Fruit fly (Drosophila melanogaster) whole organism, prepupa: Measurements from ENCODE around the gene CG5535.
"Not testable (repeated sequence)": the region's sequence is repeated elsewhere in the genome, so short reads cannot be mapped to it uniquely, and the experiment has no call there.

Source experiments
- Blimp-1 ChIP-seq: fragments of 200-800 bp; sonication (Bioruptor generic); optimal IDR thresholded peaks from 3 replicates; lab custom pipeline; 2017; ENCODE audit warnings: missing biosample characterization, missing genetic modification characterization, mild to moderate bottlenecking, moderate library complexity, missing genetic modification reagents
- CG15336 ChIP-seq: fragments of 200-800 bp; sonication (Bioruptor generic); IDR thresholded peaks from 2 replicates; pipeline ENCODE4 v1.3.6; 2022; ENCODE audit warnings: missing biosample characterization, missing genetic modification characterization
- CG1621 ChIP-seq: fragments of 200-800 bp; sonication (Bioruptor generic); optimal IDR thresholded peaks from 3 replicates; lab custom pipeline; 2018; ENCODE audit warnings: missing biosample characterization, mild to moderate bottlenecking, missing genetic modification characterization
- CG16779 ChIP-seq: fragments of 200-800 bp; sonication (Bioruptor generic); optimal IDR thresholded peaks from 3 replicates; lab custom pipeline; 2017; ENCODE audit warnings: missing biosample characterization, mild to moderate bottlenecking, missing genetic modification characterization
- CG31627 ChIP-seq: fragments of 200-800 bp; sonication (Bioruptor generic); optimal IDR thresholded peaks from 3 replicates; lab custom pipeline; 2016; ENCODE audit warnings: missing biosample characterization, missing genetic modification characterization
- CG32006 ChIP-seq: fragments of 200-800 bp; sonication (Bioruptor generic); optimal IDR thresholded peaks from 3 replicates; lab custom pipeline; 2017; ENCODE audit warnings: missing biosample characterization, mild to moderate bottlenecking, missing genetic modification characterization
- CG6163 ChIP-seq: fragments of 200-800 bp; sonication (Bioruptor generic); IDR thresholded peaks from 3 replicates; pipeline ENCODE4 v1.3.6; 2022; ENCODE audit warnings: missing biosample characterization, missing genetic modification characterization
- CG6808 ChIP-seq: fragments of 200-800 bp; sonication (Bioruptor generic); optimal IDR thresholded peaks from 3 replicates; lab custom pipeline; 2017; ENCODE audit warnings: missing biosample characterization, missing genetic modification characterization, mild to moderate bottlenecking, moderate library complexity, missing genetic modification reagents
- CG6854 ChIP-seq: fragments of 200-800 bp; sonication (Bioruptor generic); optimal IDR thresholded peaks from 2 replicates; lab custom pipeline; 2017; ENCODE audit warnings: missing biosample characterization, mild to moderate bottlenecking, missing genetic modification characterization
- CG7368 ChIP-seq: fragments of 200-800 bp; sonication (Bioruptor generic); optimal IDR thresholded peaks from 3 replicates; lab custom pipeline; 2016; ENCODE audit warnings: missing biosample characterization, missing genetic modification characterization
- CG8119 ChIP-seq: fragments of 200-800 bp; sonication (Bioruptor generic); IDR thresholded peaks from 3 replicates; pipeline ENCODE4 v1.3.6; 2022; ENCODE audit warnings: missing biosample characterization, missing genetic modification characterization
- CG8319 ChIP-seq: fragments of 200-800 bp; sonication (Bioruptor generic); optimal IDR thresholded peaks from 3 replicates; lab custom pipeline; 2016; ENCODE audit warnings: missing biosample characterization, missing genetic modification characterization
- CG8632 ChIP-seq: fragments of 200-800 bp; sonication (Bioruptor generic); optimal IDR thresholded peaks from 3 replicates; lab custom pipeline; 2016; ENCODE audit warnings: missing biosample characterization, missing genetic modification characterization
- Eip78C ChIP-seq: fragments of 200-800 bp; sonication (Bioruptor generic); peaks from one replicate; lab custom pipeline; 2016; ENCODE audit warnings: missing biosample characterization, missing genetic modification characterization
- Eip93F ChIP-seq: fragments of 200-800 bp; sonication (Bioruptor generic); optimal IDR thresholded peaks from 2 replicates; lab custom pipeline; 2016; ENCODE audit warnings: missing biosample characterization, mild to moderate bottlenecking, missing genetic modification characterization
- Hr38 ChIP-seq: sonication (Bioruptor generic); optimal IDR thresholded peaks from 2 replicates; lab custom pipeline; 2016; ENCODE audit warnings: missing biosample characterization, missing genetic modification characterization
- Sox102F ChIP-seq: fragments of 200-800 bp; sonication (Bioruptor generic); optimal IDR thresholded peaks from 2 replicates; lab custom pipeline; 2016; ENCODE audit warnings: missing biosample characterization, mild to moderate bottlenecking, missing genetic modification characterization
- Sox14 ChIP-seq: fragments of 200-800 bp; sonication (Bioruptor generic); optimal IDR thresholded peaks from 3 replicates; lab custom pipeline; 2016; ENCODE audit warnings: missing biosample characterization, missing genetic modification characterization
- Sox15 ChIP-seq: fragments of 200-800 bp; sonication (Bioruptor generic); optimal IDR thresholded peaks from 3 replicates; lab custom pipeline; 2016; ENCODE audit warnings: missing biosample characterization, missing genetic modification characterization
- achi ChIP-seq: fragments of 200-800 bp; sonication (Bioruptor generic); optimal IDR thresholded peaks from 3 replicates; lab custom pipeline; 2016; ENCODE audit warnings: missing biosample characterization, missing genetic modification characterization
- acj6 ChIP-seq: fragments of 200-800 bp; sonication (Bioruptor generic); optimal IDR thresholded peaks from 3 replicates; lab custom pipeline; 2016; ENCODE audit warnings: missing biosample characterization, missing genetic modification characterization
- cyc ChIP-seq: fragments of 200-800 bp; sonication (Bioruptor generic); optimal IDR thresholded peaks from 3 replicates; lab custom pipeline; 2016; ENCODE audit warnings: missing biosample characterization, missing genetic modification characterization
- eg ChIP-seq: fragments of 200-800 bp; sonication (Bioruptor generic); IDR thresholded peaks from 3 replicates; pipeline ENCODE4 v1.3.6; 2022; ENCODE audit warnings: missing biosample characterization, missing genetic modification characterization
- esn ChIP-seq: fragments of 200-800 bp; sonication (Bioruptor generic); optimal IDR thresholded peaks from 2 replicates; lab custom pipeline; 2016; ENCODE audit warnings: missing biosample characterization, mild to moderate bottlenecking, missing genetic modification characterization, moderate library complexity
- fkh ChIP-seq: fragments of 200-800 bp; sonication (Bioruptor generic); optimal IDR thresholded peaks from 3 replicates; lab custom pipeline; 2017; ENCODE audit warnings: missing biosample characterization, mild to moderate bottlenecking, missing genetic modification characterization, moderate library complexity
- lz ChIP-seq: fragments of 200-800 bp; sonication (Bioruptor generic); optimal IDR thresholded peaks from 3 replicates; lab custom pipeline; 2016; ENCODE audit warnings: missing biosample characterization, missing genetic modification characterization
- net ChIP-seq: fragments of 200-800 bp; sonication (Bioruptor generic); optimal IDR thresholded peaks from 3 replicates; lab custom pipeline; 2016; ENCODE audit warnings: missing biosample characterization, missing genetic modification characterization
- ss ChIP-seq, 2 experiments: fragments of 200-800 bp; sonication (Bioruptor generic); optimal IDR thresholded peaks; 2 replicates in 1 of 2; 3 replicates in 1 of 2; lab custom pipeline; 2017 to 2018; ENCODE audit warnings: mild to moderate bottlenecking in 2 of 2, missing biosample characterization in 2 of 2, missing genetic modification characterization in 2 of 2, moderate library complexity in 1 of 2
- svp ChIP-seq: fragments of 200-800 bp; sonication (Bioruptor generic); peaks from one replicate; lab custom pipeline; 2016; ENCODE audit warnings: missing biosample characterization, missing genetic modification characterization
- vri ChIP-seq: fragments of 200-800 bp; sonication (Bioruptor generic); optimal IDR thresholded peaks from 3 replicates; lab custom pipeline; 2016; ENCODE audit warnings: missing biosample characterization, mild to moderate bottlenecking, missing genetic modification characterization

The CG5535 gene

DNA sequence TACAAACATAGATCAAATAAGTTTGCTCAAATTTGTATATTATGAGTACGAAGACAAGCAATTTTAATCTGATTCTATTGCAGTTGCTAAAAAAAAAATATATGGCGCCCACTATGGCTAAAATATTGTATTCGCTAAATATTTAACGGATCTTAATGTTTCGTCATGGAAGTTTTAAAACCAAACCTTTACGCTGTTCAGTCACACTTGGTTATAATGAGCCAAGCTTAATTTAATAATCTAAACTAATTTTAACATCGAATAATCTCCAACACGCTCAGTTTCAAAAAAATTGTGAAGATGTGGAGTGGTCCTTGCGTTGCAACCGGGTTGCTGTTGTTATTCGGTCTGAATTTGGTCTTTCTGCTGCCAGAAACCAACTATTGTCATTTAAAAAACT is 1.6 kb upstream of the CG5535 start, which contains the start of gene CG34002:
Gene CG34002, plus strand, starts transcription at position 301 of the 400 bp plus-strand sequence.
- not testable (repeated sequence) for TF ChIP-seq Sox102F, CG16779, CG6854

DNA sequence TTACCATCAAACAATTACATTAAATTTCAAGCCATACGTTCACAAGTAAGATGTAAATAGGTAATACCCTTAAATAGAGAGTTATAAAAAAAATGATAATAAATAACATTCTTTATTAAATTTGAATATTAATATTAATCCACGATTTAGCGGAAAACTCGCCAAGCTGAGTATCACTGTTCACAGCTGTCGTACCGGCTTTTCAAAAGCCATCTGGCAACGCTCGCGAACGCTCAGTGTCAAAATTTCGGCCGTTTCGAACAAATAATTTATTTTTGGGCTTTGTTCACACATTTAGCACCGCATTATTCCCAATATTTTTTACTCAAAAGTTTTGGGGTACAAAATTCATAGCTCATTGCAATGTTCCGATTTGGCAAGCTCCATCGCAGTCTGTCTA is 7.1 kb downstream of the CG5535 start, which contains the start of gene TrpRS-m:
Gene TrpRS-m, plus strand, starts transcription at position 211 of the 400 bp plus-strand sequence.
- TF ChIP-seq eg (GFP tag; lab: Robert Waterston, UW), result no peak
- TF ChIP-seq esn, result peak; percentile 6
- no peak for TF ChIP-seq CG8319 (GFP tag; lab: Kevin White, UChicago)
- TF ChIP-seq Sox102F, result no peak
- peak; percentile 6 for TF ChIP-seq Sox14 (GFP tag; lab: Kevin White, UChicago)
- TF ChIP-seq Eip93F (GFP tag; lab: Kevin White, UChicago), result peak; percentile 9
- TF ChIP-seq CG15336, result no peak
- no peak for TF ChIP-seq fkh
- peak; percentile 32 for TF ChIP-seq Eip78C (GFP tag; lab: Kevin White, UChicago)
- peak; percentile 81 for TF ChIP-seq achi (GFP tag; lab: Kevin White, UChicago)
- TF ChIP-seq Hr38 (GFP tag; lab: Kevin White, UChicago), result no peak

DNA sequence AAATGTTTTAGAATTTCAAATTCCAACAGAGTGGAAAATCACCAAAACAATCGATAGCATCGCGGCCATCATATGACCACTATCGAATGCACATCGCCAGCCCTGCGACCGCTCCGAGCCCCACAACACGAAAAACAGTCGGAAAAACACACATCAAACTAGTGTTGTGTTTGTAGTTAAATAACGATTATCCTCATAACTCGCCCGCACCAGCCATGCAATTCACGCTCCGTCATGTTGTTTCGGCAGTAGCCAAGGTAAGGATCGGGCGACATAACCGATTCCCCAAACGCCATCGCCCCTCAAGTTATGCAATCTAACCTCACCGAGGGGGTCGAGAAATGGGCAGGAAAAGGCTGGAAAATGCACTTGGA is 9.6 kb downstream of the CG5535 start:
- TF ChIP-seq vri (peak; percentile 87), Hr38 (GFP tag; lab: Kevin White, UChicago) (no peak), esn (peak; percentile 15), CG6808 (no peak), CG31627 (GFP tag; lab: Kevin White, UChicago) (peak; percentile 0), ss (GFP tag; optimal IDR thresholded peaks at IDR 0.05; lab: Kevin White, UChicago) (no peak), Eip78C (GFP tag; lab: Kevin White, UChicago) (peak; percentile 46)
- TF ChIP-seq, all 60 proteins: peak for 4

DNA sequence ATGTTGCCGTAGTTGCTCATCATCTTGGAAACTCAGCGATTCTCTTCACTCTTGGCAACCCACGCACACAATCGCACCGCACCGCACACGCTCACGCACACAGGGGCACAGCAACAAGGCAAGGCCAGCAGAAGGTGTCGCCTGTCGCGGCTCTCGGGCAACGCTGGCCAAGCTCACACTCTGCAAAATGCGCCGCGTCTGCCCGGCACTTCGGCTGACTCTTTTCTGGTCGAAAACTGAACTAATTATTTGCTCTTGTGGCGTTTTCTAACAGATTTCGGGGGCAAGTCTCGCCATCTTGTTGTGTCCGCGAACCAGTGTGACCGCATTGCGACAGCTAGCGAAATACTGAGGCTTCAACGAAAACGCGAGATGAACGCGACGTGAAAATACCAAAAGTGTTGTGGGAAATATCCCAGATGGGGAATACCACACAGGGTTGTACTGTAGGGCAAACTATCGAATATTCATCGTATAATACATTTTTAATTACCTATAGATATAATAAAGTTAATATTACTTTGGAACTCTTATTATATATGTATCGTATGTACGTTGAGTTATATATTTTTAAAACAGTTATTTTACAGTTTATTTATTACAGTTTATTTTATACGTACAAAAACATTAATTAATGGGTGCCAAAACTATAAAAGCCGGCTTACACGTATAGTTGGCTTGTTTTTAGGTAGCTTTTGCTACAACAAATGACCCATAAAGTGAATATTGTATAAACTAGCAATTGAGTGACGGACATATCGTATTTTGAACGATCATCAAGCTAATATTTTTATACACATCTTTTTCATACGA is 10.2 kb downstream of the CG5535 start, which contains the start of the genes MED19 and CG7430:
Gene MED19, minus strand, starts transcription at position 333 of the 813 bp plus-strand sequence.
Gene CG7430, plus strand, starts transcription at position 748 of the 813 bp plus-strand sequence.
- TF ChIP-seq net (GFP tag; lab: Kevin White, UChicago) (no peak), vri (peak; percentile 23), CG1621 (peak; percentile 10), CG32006 (GFP tag; lab: Kevin White, UChicago) (no peak), cyc (peak; percentile 2), Eip78C (GFP tag; lab: Kevin White, UChicago) (peak; percentile 56), CG8632 (GFP tag; lab: Kevin White, UChicago) (peak; percentile 7), Blimp-1 (GFP tag; lab: Kevin White, UChicago) (no peak), svp (GFP tag; lab: Kevin White, UChicago) (peak; percentile 69), esn (peak; percentile 20), Sox15 (GFP tag; lab: Kevin White, UChicago) (no peak), CG15336 (peak; percentile 51; the same call in 1 of the 2 replicates), ss (GFP tag; optimal IDR thresholded peaks at IDR 0.05; lab: Kevin White, UChicago) (peak in 1 of 2 experiments; percentile 64), CG6854 (peak; percentile 79), acj6 (GFP tag; lab: Kevin White, UChicago) (no peak), lz (GFP tag; lab: Kevin White, UChicago) (peak; percentile 19), CG7368 (no peak), CG6163 (GFP tag; lab: Robert Waterston, UW) (peak; percentile 46; the same call in 1 of the 3 replicates), CG8119 (GFP tag; lab: Robert Waterston, UW) (peak; percentile 33; the same call in 1 of the 3 replicates), eg (GFP tag; lab: Robert Waterston, UW) (peak; percentile 29; the same call in 1 of the 3 replicates)
